Fruit fly (Drosophila melanogaster): ENCODE data around the gene CG8564.

The CG8564 gene

dm6 chr3L:7390004-7390403, 2.3 kb upstream of the CG8564 start:
- TF ChIP-seq CG17801 (GFP tag; optimal IDR thresholded peaks at IDR 0.05; ENCODE audit: partially characterized antibody), result no peak

- peak; percentile 26 for TF ChIP-seq CG17801 (GFP tag; optimal IDR thresholded peaks at IDR 0.05; ENCODE audit: partially characterized antibody)
These were observed 6.2 kb downstream of the CG8564 start, which contains the start of the genes SMSr and smid for dm6 chr3L:7381359-7381976. Gene SMSr (minus strand): TSS chr3L:7381474. Gene smid (plus strand): TSS chr3L:7381614.

- TF ChIP-seq CG17801 (GFP tag; optimal IDR thresholded peaks at IDR 0.05; ENCODE audit: partially characterized antibody), result no peak
These were observed 7.3 kb downstream of the CG8564 start for dm6 chr3L:7380395-7380794.

- TF ChIP-seq CG17801 (GFP tag; optimal IDR thresholded peaks at IDR 0.05; ENCODE audit: partially characterized antibody), result no peak
These were observed 10.9 kb downstream of the CG8564 start for dm6 chr3L:7376830-7377229.

dm6 chr3L:7376151-7376550, 11.6 kb downstream of the CG8564 start:
- no peak for TF ChIP-seq CG17801 (GFP tag; optimal IDR thresholded peaks at IDR 0.05; ENCODE audit: partially characterized antibody)

dm6 chr3L:7371290-7371689, 16.4 kb downstream of the CG8564 start:
- no peak for TF ChIP-seq CG17801 (GFP tag; optimal IDR thresholded peaks at IDR 0.05; ENCODE audit: partially characterized antibody)

dm6 chr3L:7370231-7370882, 17.4 kb downstream of the CG8564 start:
- TF ChIP-seq CG17801 (GFP tag; optimal IDR thresholded peaks at IDR 0.05; ENCODE audit: partially characterized antibody), result no peak

dm6 chr3L:7369543-7369942, 18.2 kb downstream of the CG8564 start, which contains the start of gene akirin:
Gene akirin (plus strand): TSS chr3L:7369843.
- no peak for TF ChIP-seq CG17801 (GFP tag; optimal IDR thresholded peaks at IDR 0.05; ENCODE audit: partially characterized antibody)

- no peak for TF ChIP-seq CG17801 (GFP tag; optimal IDR thresholded peaks at IDR 0.05; ENCODE audit: partially characterized antibody)
These were observed 18.8 kb downstream of the CG8564 start, which contains the start of gene Sh3beta for dm6 chr3L:7368934-7369333. Gene Sh3beta (minus strand): TSS chr3L:7369260.

dm6 chr3L:7367798-7368678, 19.7 kb downstream of the CG8564 start:
- TF ChIP-seq CG17801 (GFP tag; optimal IDR thresholded peaks at IDR 0.05; ENCODE audit: partially characterized antibody), result peak; percentile 19

dm6 chr3L:7364717-7365278, 22.9 kb downstream of the CG8564 start:
- no peak for TF ChIP-seq CG17801 (GFP tag; optimal IDR thresholded peaks at IDR 0.05; ENCODE audit: partially characterized antibody)

dm6 chr3L:7361095-7361522, 26.6 kb downstream of the CG8564 start:
- TF ChIP-seq CG17801 (GFP tag; optimal IDR thresholded peaks at IDR 0.05; ENCODE audit: partially characterized antibody), result no peak

dm6 chr3L:7360324-7360852, 27.3 kb downstream of the CG8564 start, which contains the start of gene Sec63:
Gene Sec63 (plus strand): TSS chr3L:7360561.
- no peak for TF ChIP-seq CG17801 (GFP tag; optimal IDR thresholded peaks at IDR 0.05; ENCODE audit: partially characterized antibody)

- TF ChIP-seq CG17801 (GFP tag; optimal IDR thresholded peaks at IDR 0.05; ENCODE audit: partially characterized antibody), result peak; percentile 47
These were observed 27.8 kb downstream of the CG8564 start, which contains the start of gene pst for dm6 chr3L:7359827-7360323. Gene pst (minus strand): TSS chr3L:7360263.
